Fruit fly (Drosophila melanogaster) whole organism, wandering third instar larva: ENCODE data around the gene shv.

Source experiments
- CG32264 ChIP-seq: fragments of 200-800 bp; sonication (Bioruptor generic); optimal IDR thresholded peaks from 2 replicates; lab custom pipeline; 2016; ENCODE audit warnings: missing biosample characterization, missing genetic modification characterization
- GATAd ChIP-seq: sonication (Bioruptor generic); optimal IDR thresholded peaks from 2 replicates; lab custom pipeline; 2016; ENCODE audit warnings: missing biosample characterization, missing genetic modification characterization
- Myc ChIP-seq: fragments of >200 bp; optimal IDR thresholded peaks from 2 replicates; lab custom pipeline; 2017
- N ChIP-seq: fragments of >200 bp; optimal IDR thresholded peaks from 2 replicates; lab custom pipeline; 2018; ENCODE audit warnings: missing biosample characterization, missing external identifiers, missing genetic modification characterization
- Rel ChIP-seq, 2 experiments: fragments of 200-800 bp; sonication (Bioruptor generic) in 1 of 2; optimal IDR thresholded peaks; 2 replicates in 1 of 2; 3 replicates in 1 of 2; lab custom pipeline; 2016 to 2019; ENCODE audit warnings: mild to moderate bottlenecking in 2 of 2, missing biosample characterization in 2 of 2, missing genetic modification characterization in 2 of 2, moderate library complexity in 1 of 2
- Vsx2 ChIP-seq: fragments of 200-300, 225-300 bp; sonication (Bioruptor generic); optimal IDR thresholded peaks from 2 replicates; lab custom pipeline; 2018; ENCODE audit warnings: missing biosample characterization, missing genetic modification characterization; ENCODE audit not compliant: partially characterized antibody
- brk ChIP-seq: fragments of 200-800 bp; sonication (Bioruptor generic); optimal IDR thresholded peaks from 2 replicates; lab custom pipeline; 2016; ENCODE audit warnings: missing biosample characterization, mild to moderate bottlenecking, missing genetic modification characterization
- fru ChIP-seq: fragments of 200-800 bp; sonication (Bioruptor generic); optimal IDR thresholded peaks from 3 replicates; lab custom pipeline; 2016; ENCODE audit warnings: missing biosample characterization, mild to moderate bottlenecking, missing genetic modification characterization
- lola ChIP-seq: fragments of >200 bp; optimal IDR thresholded peaks from 2 replicates; lab custom pipeline; 2017; ENCODE audit warnings: missing biosample characterization, missing genetic modification characterization
- pan ChIP-seq: fragments of >200 bp; optimal IDR thresholded peaks from 2 replicates; lab custom pipeline; 2017
- psq ChIP-seq: fragments of 200-800 bp; sonication (Bioruptor generic); optimal IDR thresholded peaks from 3 replicates; lab custom pipeline; 2017; ENCODE audit warnings: missing biosample characterization, mild to moderate bottlenecking, missing genetic modification characterization, moderate library complexity
- sage ChIP-seq: fragments of 200-800 bp; sonication (Bioruptor generic); optimal IDR thresholded peaks from 2 replicates; lab custom pipeline; 2016; ENCODE audit warnings: missing biosample characterization, mild to moderate bottlenecking, missing genetic modification characterization
- sv ChIP-seq: fragments of 200-800 bp; sonication (Bioruptor generic); optimal IDR thresholded peaks from 3 replicates; lab custom pipeline; 2016; ENCODE audit warnings: missing biosample characterization, missing genetic modification characterization
- usp ChIP-seq: fragments of >200 bp; optimal IDR thresholded peaks from 2 replicates; lab custom pipeline; 2017; ENCODE audit warnings: missing biosample characterization, missing genetic modification characterization

- TF ChIP-seq Vsx2 (GFP tag; lab: Kevin White, UChicago) (no peak), sv (GFP tag; lab: Kevin White, UChicago) (peak; percentile 54), pan (lab: Kevin White, UChicago) (no peak), lola (GFP tag; lab: Kevin White, UChicago) (no peak), psq (GFP tag; lab: Kevin White, UChicago) (no peak), N (GFP tag; lab: Kevin White, UChicago) (no peak), Rel (GFP tag; optimal IDR thresholded peaks at IDR 0.05; lab: Kevin White, UChicago) (no peak), Rel (tag; optimal IDR thresholded peaks at IDR 0.05; lab: Kevin White, UChicago) (no peak), usp (GFP tag; lab: Kevin White, UChicago) (no peak), brk (GFP tag; lab: Kevin White, UChicago) (no peak), GATAd (no peak), Myc (lab: Kevin White, UChicago) (no peak), CG32264 (GFP tag; lab: Kevin White, UChicago) (no peak), sage (GFP tag; lab: Kevin White, UChicago) (no peak), fru (no peak)
These were observed 32.4 kb downstream of the shv start for dm6 chr2L:485127-485824.
